Fruit fly (Drosophila melanogaster): ENCODE results near the gene SA1.

The SA1 gene

DNA sequence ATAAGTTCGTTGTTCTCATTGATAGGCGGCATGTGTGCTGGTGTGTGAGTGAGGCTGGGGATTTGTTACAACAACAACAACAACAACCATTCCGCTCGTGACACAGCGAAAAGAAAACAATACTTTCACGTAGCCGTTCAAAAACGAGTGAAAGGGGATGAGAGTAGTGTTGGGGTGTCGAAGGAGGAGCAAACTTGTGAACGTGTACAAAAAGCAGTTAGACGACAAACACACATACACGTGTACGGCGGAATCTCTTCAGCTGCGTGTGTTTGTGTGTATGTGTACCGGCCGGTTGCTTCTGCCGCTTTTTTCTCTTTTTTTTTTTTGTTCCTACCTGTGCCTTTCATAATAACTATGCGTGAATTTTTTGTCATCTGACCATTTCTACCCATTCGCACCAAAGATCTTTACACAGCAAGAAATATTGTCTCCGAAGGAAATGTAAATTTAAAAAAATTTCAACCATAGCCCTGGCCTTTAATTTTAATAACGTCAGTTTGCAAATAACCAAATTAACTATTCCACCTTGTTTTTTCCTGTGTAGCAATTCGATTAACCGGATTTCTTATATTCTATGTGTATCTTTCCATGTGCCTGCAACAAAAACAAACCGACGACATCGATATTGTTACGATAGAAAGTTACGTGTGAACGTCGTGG, 28.0 kb upstream of the SA1 start (continued):
- TF ChIP-seq dimm (GFP tag; IDR thresholded peaks at IDR 0.05) (no peak; the same call in 1 of the 2 replicates), Nf-YC (tag; optimal IDR thresholded peaks at IDR 0.05) (no peak), pros (GFP tag; optimal IDR thresholded peaks at IDR 0.05) (no peak), mam (GFP tag; optimal IDR thresholded peaks at IDR 0.05) (peak; percentile 76), CkIIα-i1 (GFP tag; IDR thresholded peaks at IDR 0.05) (no peak), bcd (GFP tag; optimal IDR thresholded peaks at IDR 0.05) (no peak), Hand (GFP tag; optimal IDR thresholded peaks at IDR 0.05) (no peak), CG10147 (GFP tag; optimal IDR thresholded peaks at IDR 0.05) (peak; percentile 57), oc (tag; optimal IDR thresholded peaks at IDR 0.05) (no peak), CG4424 (GFP tag; optimal IDR thresholded peaks at IDR 0.05) (peak; percentile 74), amos (GFP tag; IDR thresholded peaks at IDR 0.05; ENCODE audit: partially characterized antibody) (no peak), CG15514 (GFP tag; optimal IDR thresholded peaks at IDR 0.05) (peak; percentile 24), Bgb (GFP tag; IDR thresholded peaks at IDR 0.05; ENCODE audit: partially characterized antibody) (no peak), BtbVII (GFP tag; optimal IDR thresholded peaks at IDR 0.05) (no peak), NFAT (GFP tag; IDR thresholded peaks at IDR 0.05) (no peak), CG4854 (GFP tag; optimal IDR thresholded peaks at IDR 0.05) (peak; percentile 37), Gsc (GFP tag; IDR thresholded peaks at IDR 0.05) (no peak), CG7839 (tag; optimal IDR thresholded peaks at IDR 0.05) (no peak), sqz (GFP tag; optimal IDR thresholded peaks at IDR 0.05) (peak; percentile 81), twi (tag; optimal IDR thresholded peaks at IDR 0.05) (no peak), CG17802 (tag; optimal IDR thresholded peaks at IDR 0.05) (no peak), CG12299 (tag; optimal IDR thresholded peaks at IDR 0.05) (peak; percentile 49), Taf1 (GFP tag; IDR thresholded peaks at IDR 0.05) (no peak), CG17612 (GFP tag; IDR thresholded peaks at IDR 0.05) (no peak), CG6813 (GFP tag; optimal IDR thresholded peaks at IDR 0.05) (no peak), CG9797 (GFP tag; optimal IDR thresholded peaks at IDR 0.05) (no peak), CG10431 (GFP tag; optimal IDR thresholded peaks at IDR 0.05) (peak; percentile 41), gcm2 (GFP tag; optimal IDR thresholded peaks at IDR 0.05) (peak; percentile 8), trh (GFP tag; optimal IDR thresholded peaks at IDR 0.05) (peak; percentile 27), Gug (GFP tag; IDR thresholded peaks at IDR 0.05) (peak; percentile 58; the same call in 2 of the 4 replicates), schlank (tag; optimal IDR thresholded peaks at IDR 0.05) (no peak), kni (GFP tag; optimal IDR thresholded peaks at IDR 0.05) (peak; percentile 31), CG8359 (GFP tag; optimal IDR thresholded peaks at IDR 0.05; ENCODE audit: borderline replicate concordance) (no peak), nerfin-1 (tag; optimal IDR thresholded peaks at IDR 0.05) (peak; percentile 74), crp (GFP tag; optimal IDR thresholded peaks at IDR 0.05) (no peak), pho (GFP tag; optimal IDR thresholded peaks at IDR 0.05) (peak; percentile 50), Dip3 (GFP tag; optimal IDR thresholded peaks at IDR 0.05) (peak; percentile 65), CG34376 (GFP tag; optimal IDR thresholded peaks at IDR 0.05) (no peak), lola (GFP tag; optimal IDR thresholded peaks at IDR 0.05) (peak in 1 of 3 experiments; percentile 66), CG14441 (GFP tag; IDR thresholded peaks at IDR 0.05) (no peak), slbo (GFP tag; IDR thresholded peaks at IDR 0.05) (no peak), br (optimal IDR thresholded peaks at IDR 0.05) (no peak), kah (GFP tag; optimal IDR thresholded peaks at IDR 0.05) (peak; percentile 1), pnt (GFP tag; optimal IDR thresholded peaks at IDR 0.05) (peak; percentile 62), disco-r (GFP tag; optimal IDR thresholded peaks at IDR 0.05) (no peak), chm (GFP tag; IDR thresholded peaks at IDR 0.05) (no peak), CG7928 (GFP tag; optimal IDR thresholded peaks at IDR 0.05) (no peak), ttk (GFP tag; IDR thresholded peaks at IDR 0.05) (no peak), CG15011 (GFP tag; optimal IDR thresholded peaks at IDR 0.05) (no peak)

Measured in whole organism, embryonic.